Fruit fly (Drosophila melanogaster) whole organism, prepupa: Measurements from ENCODE around the gene CG5618.

Experiments
- CG15336 ChIP-seq: fragments of 200-800 bp; sonication (Bioruptor generic); IDR thresholded peaks from 2 replicates; pipeline ENCODE4 v1.3.6; 2022; ENCODE audit warnings: missing biosample characterization, missing genetic modification characterization
- CG31627 ChIP-seq: fragments of 200-800 bp; sonication (Bioruptor generic); optimal IDR thresholded peaks from 3 replicates; lab custom pipeline; 2016; ENCODE audit warnings: missing biosample characterization, missing genetic modification characterization
- CG32006 ChIP-seq: fragments of 200-800 bp; sonication (Bioruptor generic); optimal IDR thresholded peaks from 3 replicates; lab custom pipeline; 2017; ENCODE audit warnings: missing biosample characterization, mild to moderate bottlenecking, missing genetic modification characterization
- CG6808 ChIP-seq: fragments of 200-800 bp; sonication (Bioruptor generic); optimal IDR thresholded peaks from 3 replicates; lab custom pipeline; 2017; ENCODE audit warnings: missing biosample characterization, missing genetic modification characterization, mild to moderate bottlenecking, moderate library complexity, missing genetic modification reagents
- Hr39 ChIP-seq: fragments of 200-800 bp; sonication (Bioruptor generic); optimal IDR thresholded peaks from 2 replicates; lab custom pipeline; 2016; ENCODE audit warnings: missing biosample characterization, missing genetic modification characterization
- Lpt ChIP-seq: fragments of 200-800 bp; sonication (Bioruptor generic); optimal IDR thresholded peaks from 3 replicates; lab custom pipeline; 2016; ENCODE audit warnings: missing biosample characterization, missing genetic modification characterization
- Met ChIP-seq: fragments of 200-800 bp; sonication (Bioruptor generic); optimal IDR thresholded peaks from 3 replicates; lab custom pipeline; 2016; ENCODE audit warnings: missing biosample characterization, missing genetic modification characterization
- OdsH ChIP-seq: fragments of 200-800 bp; sonication (Bioruptor generic); optimal IDR thresholded peaks from 3 replicates; lab custom pipeline; 2016; ENCODE audit warnings: missing biosample characterization, missing genetic modification characterization
- achi ChIP-seq: fragments of 200-800 bp; sonication (Bioruptor generic); optimal IDR thresholded peaks from 3 replicates; lab custom pipeline; 2016; ENCODE audit warnings: missing biosample characterization, missing genetic modification characterization
- dsx ChIP-seq: fragments of 200-800 bp; optimal IDR thresholded peaks from 3 replicates; lab custom pipeline; 2019; ENCODE audit warnings: missing biosample characterization, mild to moderate bottlenecking, missing genetic modification characterization, moderate library complexity; ENCODE audit not compliant: poor library complexity, severe bottlenecking
- fd85E ChIP-seq: fragments of 200-800 bp; sonication (Bioruptor generic); optimal IDR thresholded peaks from 3 replicates; lab custom pipeline; 2016; ENCODE audit warnings: missing biosample characterization, missing genetic modification characterization
- lz ChIP-seq: fragments of 200-800 bp; sonication (Bioruptor generic); optimal IDR thresholded peaks from 3 replicates; lab custom pipeline; 2016; ENCODE audit warnings: missing biosample characterization, missing genetic modification characterization
- ss ChIP-seq, 2 experiments: fragments of 200-800 bp; sonication (Bioruptor generic); optimal IDR thresholded peaks; 2 replicates in 1 of 2; 3 replicates in 1 of 2; lab custom pipeline; 2017 to 2018; ENCODE audit warnings: mild to moderate bottlenecking in 2 of 2, missing biosample characterization in 2 of 2, missing genetic modification characterization in 2 of 2, moderate library complexity in 1 of 2
- vri ChIP-seq: fragments of 200-800 bp; sonication (Bioruptor generic); optimal IDR thresholded peaks from 3 replicates; lab custom pipeline; 2016; ENCODE audit warnings: missing biosample characterization, mild to moderate bottlenecking, missing genetic modification characterization

DNA sequence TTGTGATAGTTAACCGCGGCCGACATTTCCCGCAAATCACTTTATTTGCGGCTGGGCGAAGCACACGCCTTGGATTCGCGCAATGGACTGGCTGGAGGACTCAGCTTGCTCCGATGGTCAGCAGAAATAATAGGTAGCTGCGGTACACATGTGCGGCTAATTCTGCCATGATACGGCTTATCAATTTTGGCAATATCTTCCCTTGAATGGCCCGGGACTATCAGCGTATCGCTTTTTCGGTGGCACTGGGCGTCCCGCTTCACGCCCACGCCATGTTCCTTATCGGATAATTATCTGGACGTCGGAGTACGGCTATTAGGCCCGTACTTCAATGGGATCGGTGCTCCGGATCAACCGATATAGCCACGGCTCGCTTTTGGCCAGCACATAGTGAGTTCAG lies 12.8 kb downstream of the CG5618 start:
- TF ChIP-seq ss (GFP tag; optimal IDR thresholded peaks at IDR 0.05; lab: Kevin White, UChicago) (no peak), OdsH (GFP tag; lab: Kevin White, UChicago) (no peak), CG32006 (GFP tag; lab: Kevin White, UChicago) (no peak), CG15336 (GFP tag; lab: Robert Waterston, UW) (no peak), Hr39 (GFP tag; lab: Kevin White, UChicago) (no peak), dsx (no peak), achi (GFP tag; lab: Kevin White, UChicago) (no peak), CG31627 (GFP tag; lab: Kevin White, UChicago) (no peak), Met (GFP tag; lab: Kevin White, UChicago) (no peak), fd85E (no peak), vri (GFP tag; lab: Kevin White, UChicago) (no peak), CG6808 (GFP tag; lab: Kevin White, UChicago) (no peak), Lpt (GFP tag; lab: Kevin White, UChicago) (no peak), lz (GFP tag; lab: Kevin White, UChicago) (no peak)
